Fruit fly (Drosophila melanogaster) whole organism, embryonic: ENCODE results near the gene CG4658.

Experiments
- Ada2b ChIP-seq: fragments of 200-800 bp; sonication (Bioruptor generic); IDR thresholded peaks from 2 replicates; pipeline ENCODE4 v1.3.6; 2022; ENCODE audit warnings: missing biosample characterization, missing genetic modification characterization
- CG10267 ChIP-seq: fragments of 200-800 bp; sonication (Bioruptor generic); optimal IDR thresholded peaks from 2 replicates; lab custom pipeline; 2018; ENCODE audit warnings: missing biosample characterization, mild to moderate bottlenecking, missing genetic modification characterization, moderate library complexity
- CG10979 ChIP-seq: fragments of 200-800 bp; sonication (Bioruptor generic); optimal IDR thresholded peaks from 2 replicates; lab custom pipeline; 2018; ENCODE audit warnings: missing biosample characterization, mild to moderate bottlenecking, missing genetic modification characterization, moderate library complexity
- CG11456 ChIP-seq: fragments of 200-800 bp; sonication (Bioruptor generic); IDR thresholded peaks from 3 replicates; pipeline ENCODE4 v1.3.6; 2022; ENCODE audit warnings: missing biosample characterization, missing genetic modification characterization
- CG11504 ChIP-seq: fragments of 200-800 bp; sonication (Bioruptor generic); optimal IDR thresholded peaks from 3 replicates; lab custom pipeline; 2019; ENCODE audit warnings: missing biosample characterization, mild to moderate bottlenecking, missing genetic modification characterization, moderate library complexity
- CG12659 ChIP-seq: fragments of 200-800 bp; sonication (Bioruptor generic); optimal IDR thresholded peaks from 3 replicates; lab custom pipeline; 2017; ENCODE audit warnings: mild to moderate bottlenecking, missing biosample characterization, missing genetic modification reagents, missing genetic modification characterization
- CG12942 ChIP-seq: fragments of 200-800 bp; sonication (Bioruptor generic); optimal IDR thresholded peaks from 3 replicates; lab custom pipeline; 2016; ENCODE audit warnings: missing biosample characterization, missing genetic modification characterization
- CG13287 ChIP-seq: fragments of 200-800 bp; sonication (Bioruptor generic); IDR thresholded peaks from 2 replicates; pipeline ENCODE4 v1.3.6; 2022; ENCODE audit warnings: missing biosample characterization, missing genetic modification characterization; ENCODE audit not compliant: partially characterized antibody
- CG2116 ChIP-seq: fragments of 200-800 bp; sonication (Bioruptor generic); optimal IDR thresholded peaks from 3 replicates; lab custom pipeline; 2018; ENCODE audit warnings: missing biosample characterization, mild to moderate bottlenecking, missing genetic modification characterization
- CG2202 ChIP-seq: fragments of 200-800 bp; sonication (Bioruptor generic); optimal IDR thresholded peaks from 2 replicates; lab custom pipeline; 2018; ENCODE audit warnings: missing biosample characterization, mild to moderate bottlenecking, missing genetic modification characterization
- CG3065 ChIP-seq: fragments of 200-800 bp; sonication (Bioruptor generic); optimal IDR thresholded peaks from 2 replicates; lab custom pipeline; 2016; ENCODE audit warnings: missing biosample characterization, missing genetic modification characterization
- CG3163 ChIP-seq: fragments of 200-800 bp; sonication (Bioruptor generic); optimal IDR thresholded peaks from 3 replicates; lab custom pipeline; 2016; ENCODE audit warnings: missing biosample characterization, missing genetic modification characterization
- CG34422 ChIP-seq: fragments of 200-800 bp; sonication (Bioruptor generic); IDR thresholded peaks from 3 replicates; pipeline ENCODE4 v1.3.6; 2022; ENCODE audit warnings: missing biosample characterization, missing genetic modification characterization
- CG42726 ChIP-seq: fragments of 200-800 bp; sonication (Bioruptor generic); IDR thresholded peaks from 2 replicates; pipeline ENCODE4 v1.3.6; 2022; ENCODE audit warnings: missing biosample characterization, missing genetic modification characterization; ENCODE audit not compliant: partially characterized antibody
- CG4328 ChIP-seq: fragments of 200-800 bp; sonication (Bioruptor generic); optimal IDR thresholded peaks from 3 replicates; lab custom pipeline; 2017; ENCODE audit warnings: missing biosample characterization, missing genetic modification reagents, missing genetic modification characterization
- CG6791 ChIP-seq: fragments of 200-800 bp; sonication (Bioruptor generic); IDR thresholded peaks from 3 replicates; pipeline ENCODE4 v1.3.6; 2022; ENCODE audit warnings: missing biosample characterization, missing genetic modification characterization; ENCODE audit not compliant: partially characterized antibody
- CG7786 ChIP-seq: fragments of 200-800 bp; sonication (Bioruptor generic); optimal IDR thresholded peaks from 2 replicates; lab custom pipeline; 2016; ENCODE audit warnings: missing biosample characterization, missing genetic modification characterization
- CG7928 ChIP-seq: fragments of 200-800 bp; sonication (Bioruptor generic); optimal IDR thresholded peaks from 2 replicates; lab custom pipeline; 2017; ENCODE audit warnings: missing biosample characterization, mild to moderate bottlenecking, missing genetic modification characterization
- Dip2 ChIP-seq: fragments of 200-800 bp; sonication (Bioruptor generic); IDR thresholded peaks from 2 replicates; pipeline ENCODE4 v1.3.6; 2022; ENCODE audit warnings: missing biosample characterization, missing genetic modification characterization
- Ets97D ChIP-seq: fragments of 200-800 bp; sonication (Bioruptor generic); optimal IDR thresholded peaks from 3 replicates; lab custom pipeline; 2016; ENCODE audit warnings: missing biosample characterization, missing genetic modification characterization
- Fer1 ChIP-seq: fragments of 200-800 bp; sonication (Bioruptor generic); optimal IDR thresholded peaks from 2 replicates; lab custom pipeline; 2017; ENCODE audit warnings: missing biosample characterization, mild to moderate bottlenecking, missing genetic modification characterization
- HmgZ ChIP-seq: fragments of 200-800 bp; sonication (Bioruptor generic); optimal IDR thresholded peaks from 2 replicates; lab custom pipeline; 2018; ENCODE audit warnings: missing biosample characterization, mild to moderate bottlenecking, missing genetic modification characterization
- Hr51 ChIP-seq, 2 experiments: fragments of 200-800 bp; sonication (Bioruptor generic); optimal IDR thresholded peaks; 2 replicates in 1 of 2; 3 replicates in 1 of 2; lab custom pipeline; 2016 to 2018; ENCODE audit warnings: missing biosample characterization in 2 of 2, missing genetic modification characterization in 2 of 2, mild to moderate bottlenecking in 1 of 2, moderate library complexity in 1 of 2
- Lpt ChIP-seq: fragments of >200 bp; optimal IDR thresholded peaks from 2 replicates; lab custom pipeline; 2018; ENCODE audit warnings: missing biosample characterization, missing genetic modification characterization
- MBD-R2 ChIP-seq: fragments of 200-800 bp; sonication (Bioruptor generic); IDR thresholded peaks from 2 replicates; pipeline ENCODE4 v1.3.6; 2022; ENCODE audit warnings: missing biosample characterization, missing genetic modification characterization
- Meics ChIP-seq: fragments of 200-800 bp; sonication (Bioruptor generic); optimal IDR thresholded peaks from 2 replicates; lab custom pipeline; 2017; ENCODE audit warnings: missing biosample characterization, mild to moderate bottlenecking, missing genetic modification characterization
- NC2β ChIP-seq: fragments of 200-800 bp; sonication (Bioruptor generic); optimal IDR thresholded peaks from 2 replicates; lab custom pipeline; 2016; ENCODE audit warnings: missing biosample characterization, missing genetic modification characterization
- NFAT ChIP-seq: fragments of 200-800 bp; sonication (Bioruptor generic); IDR thresholded peaks from 2 replicates; pipeline ENCODE4 v1.3.6; 2022; ENCODE audit warnings: missing biosample characterization, missing genetic modification characterization
- Pdp1 ChIP-seq, 2 experiments: fragments of 200-800 bp; sonication (Bioruptor generic); optimal IDR thresholded peaks; 3 replicates each; lab custom pipeline; 2016; ENCODE audit warnings: missing biosample characterization in 2 of 2, missing genetic modification characterization in 2 of 2, mild to moderate bottlenecking in 1 of 2, moderate library complexity in 1 of 2
- Rfx ChIP-seq: fragments of 200-800 bp; sonication (Bioruptor generic); IDR thresholded peaks from 2 replicates; pipeline ENCODE4 v1.3.6; 2022; ENCODE audit warnings: missing biosample characterization, missing genetic modification characterization
- Sin3A ChIP-seq: fragments of >200 bp; optimal IDR thresholded peaks from 2 replicates; lab custom pipeline; 2018
- Sox100B ChIP-seq: fragments of 200-800 bp; sonication (Bioruptor generic); optimal IDR thresholded peaks from 3 replicates; lab custom pipeline; 2018; ENCODE audit warnings: missing biosample characterization, mild to moderate bottlenecking, missing genetic modification characterization
- Xrp1 ChIP-seq: fragments of 200-800 bp; sonication (Bioruptor generic); IDR thresholded peaks from 2 replicates; pipeline ENCODE4 v1.3.6; 2022; ENCODE audit warnings: missing biosample characterization, missing genetic modification characterization
- YL-1 ChIP-seq: fragments of 200-800 bp; sonication (Bioruptor generic); optimal IDR thresholded peaks from 3 replicates; lab custom pipeline; 2017; ENCODE audit warnings: missing biosample characterization, mild to moderate bottlenecking, missing genetic modification characterization
- ase ChIP-seq: fragments of 200-800 bp; sonication (Bioruptor generic); IDR thresholded peaks from 3 replicates; pipeline ENCODE4 v1.3.6; 2022; ENCODE audit warnings: missing biosample characterization, missing genetic modification characterization
- cas ChIP-seq: fragments of 200-800 bp; sonication (Bioruptor generic); IDR thresholded peaks from 2 replicates; pipeline ENCODE4 v1.3.6; 2022; ENCODE audit warnings: missing biosample characterization, missing genetic modification characterization
- crp ChIP-seq, 2 experiments: fragments of 200-800 bp; sonication (Bioruptor generic); optimal IDR thresholded peaks; 2 replicates in 1 of 2; 3 replicates in 1 of 2; lab custom pipeline; 2017; ENCODE audit warnings: missing biosample characterization in 2 of 2, missing genetic modification characterization in 2 of 2, mild to moderate bottlenecking in 1 of 2, moderate library complexity in 1 of 2
- dmrt11E ChIP-seq: fragments of 200-800 bp; sonication (Bioruptor generic); optimal IDR thresholded peaks from 3 replicates; lab custom pipeline; 2018; ENCODE audit warnings: missing biosample characterization, mild to moderate bottlenecking, missing genetic modification characterization, moderate library complexity
- ems ChIP-seq: fragments of 200-800 bp; sonication (Bioruptor generic); optimal IDR thresholded peaks from 3 replicates; lab custom pipeline; 2016; ENCODE audit warnings: missing biosample characterization, missing genetic modification characterization
- lilli ChIP-seq: fragments of 200-800 bp; sonication (Bioruptor generic); optimal IDR thresholded peaks from 3 replicates; lab custom pipeline; 2016; ENCODE audit warnings: missing biosample characterization, missing genetic modification characterization
- pho ChIP-seq: fragments of 200-800 bp; sonication (Bioruptor generic); optimal IDR thresholded peaks from 2 replicates; lab custom pipeline; 2016; ENCODE audit warnings: missing biosample characterization, missing genetic modification characterization
- pzg ChIP-seq: fragments of 200-800 bp; sonication (Bioruptor generic); optimal IDR thresholded peaks from 3 replicates; lab custom pipeline; 2018; ENCODE audit warnings: missing biosample characterization, mild to moderate bottlenecking, missing genetic modification characterization, moderate library complexity
- ranshi ChIP-seq: fragments of 200-800 bp; sonication (Bioruptor generic); IDR thresholded peaks from 2 replicates; pipeline ENCODE4 v1.3.6; 2022; ENCODE audit warnings: missing biosample characterization, missing genetic modification characterization
- sisA ChIP-seq: fragments of 200-800 bp; sonication (Bioruptor generic); IDR thresholded peaks from 2 replicates; pipeline ENCODE4 v1.3.6; 2022; ENCODE audit warnings: missing biosample characterization, missing genetic modification characterization
- sob ChIP-seq: fragments of 200-800 bp; sonication (Bioruptor generic); IDR thresholded peaks from 2 replicates; pipeline ENCODE4 v1.3.6; 2022; ENCODE audit warnings: missing biosample characterization, missing genetic modification characterization
- stwl ChIP-seq: fragments of 200-800 bp; sonication (Bioruptor generic); optimal IDR thresholded peaks from 3 replicates; lab custom pipeline; 2018; ENCODE audit warnings: missing biosample characterization, mild to moderate bottlenecking, missing genetic modification characterization, moderate library complexity
- ttk ChIP-seq: fragments of 200-800 bp; sonication (Bioruptor generic); IDR thresholded peaks from 2 replicates; pipeline ENCODE4 v2.1.2; 2022; ENCODE audit warnings: missing biosample characterization, missing genetic modification characterization
- vvl ChIP-seq: fragments of 200-800 bp; sonication (Bioruptor generic); IDR thresholded peaks from 2 replicates; pipeline ENCODE4 v1.3.6; 2022; ENCODE audit warnings: missing biosample characterization, missing genetic modification characterization
- zen2 ChIP-seq: fragments of 200-800 bp; sonication (Bioruptor generic); IDR thresholded peaks from 3 replicates; pipeline ENCODE4 v1.3.6; 2022; ENCODE audit warnings: missing biosample characterization, missing genetic modification characterization; ENCODE audit not compliant: partially characterized antibody
- zfh1 ChIP-seq: fragments of 200-800 bp; sonication (Bioruptor generic); IDR thresholded peaks from 3 replicates; pipeline ENCODE4 v1.3.6; 2022; ENCODE audit warnings: missing biosample characterization, missing genetic modification characterization

Gene CG4658

dm6 chr2L:9937908-9938307, 19.0 kb upstream of the CG4658 start, which contains the start of gene Arglu1 (continued):
- peak; percentile 88 for TF ChIP-seq MBD-R2 (GFP tag; lab: Robert Waterston, UW)
- no peak for TF ChIP-seq dmrt11E (tag; lab: Kevin White, UChicago)
- peak; percentile 18 for TF ChIP-seq Sin3A (lab: Kevin White, UChicago)
- TF ChIP-seq CG11504 (tag; lab: Kevin White, UChicago), result no peak
- TF ChIP-seq Meics (GFP tag; lab: Kevin White, UChicago), result peak; percentile 13
- peak; percentile 28 for TF ChIP-seq ems (GFP tag; lab: Kevin White, UChicago)
- TF ChIP-seq lilli (GFP tag; lab: Kevin White, UChicago), result peak; percentile 3
- peak; percentile 63; the same call in 1 of the 3 replicates for TF ChIP-seq CG11456 (GFP tag; lab: Robert Waterston, UW)
- TF ChIP-seq stwl, result peak; percentile 52
- TF ChIP-seq Ets97D (GFP tag; lab: Kevin White, UChicago), result peak; percentile 37
- peak; percentile 86 for TF ChIP-seq CG10267 (tag; lab: Kevin White, UChicago)
- peak; percentile 57; the same call in 1 of the 2 replicates for TF ChIP-seq sob (GFP tag; lab: Robert Waterston, UW)
- TF ChIP-seq pzg, result peak; percentile 60
- peak; percentile 61 for TF ChIP-seq Rfx (GFP tag; lab: Robert Waterston, UW)
- TF ChIP-seq CG13287 (GFP tag; lab: Robert Waterston, UW), result peak; percentile 36; the same call in 1 of the 2 replicates
- TF ChIP-seq Xrp1 (GFP tag; lab: Robert Waterston, UW), result 0 out of 2 replicates have a peak, but pooled peaks have one; percentile 15
- peak in 1 of 2 experiments; percentile 6 for TF ChIP-seq Hr51 (GFP tag; optimal IDR thresholded peaks at IDR 0.05; lab: Kevin White, UChicago)
- TF ChIP-seq ranshi, result no peak
- no peak for TF ChIP-seq Ada2b (GFP tag; lab: Robert Waterston, UW)
- peak; percentile 38 for TF ChIP-seq HmgZ
- TF ChIP-seq pho (GFP tag; lab: Kevin White, UChicago), result peak; percentile 15
- TF ChIP-seq crp (GFP tag; optimal IDR thresholded peaks at IDR 0.05; lab: Kevin White, UChicago), result peak in 1 of 2 experiments; percentile 41
- TF ChIP-seq CG2202, result no peak
- no peak for TF ChIP-seq Fer1
- TF ChIP-seq CG2116 (GFP tag; lab: Kevin White, UChicago), result peak; percentile 0
- TF ChIP-seq Pdp1 (GFP tag; optimal IDR thresholded peaks at IDR 0.05; lab: Kevin White, UChicago), result peak in 1 of 2 experiments; percentile 81
- TF ChIP-seq zen2, result 0 out of 3 replicates have a peak, but pooled peaks have one; percentile 23
- TF ChIP-seq sisA (GFP tag; lab: Robert Waterston, UW), result no peak
- no peak for TF ChIP-seq ttk (GFP tag; lab: Robert Waterston, UW)
- TF ChIP-seq zfh1, result no peak
- no peak for TF ChIP-seq CG42726 (GFP tag; lab: Robert Waterston, UW)
- TF ChIP-seq vvl (GFP tag; lab: Robert Waterston, UW), result 0 out of 2 replicates have a peak, but pooled peaks have one; percentile 35
- TF ChIP-seq YL-1 (GFP tag; lab: Kevin White, UChicago), result peak; percentile 55
- no peak for TF ChIP-seq CG3065
- no peak for TF ChIP-seq Lpt (GFP tag; lab: Kevin White, UChicago)
- no peak for TF ChIP-seq CG12659 (GFP tag; lab: Kevin White, UChicago)
- TF ChIP-seq CG3163, result peak; percentile 14
- TF ChIP-seq CG7786 (GFP tag; lab: Kevin White, UChicago), result peak; percentile 33

- TF ChIP-seq Xrp1 (GFP tag; lab: Robert Waterston, UW) (peak; percentile 31; the same call in 1 of the 2 replicates), CG7928 (GFP tag; lab: Kevin White, UChicago) (no peak), CG12942 (peak; percentile 50), CG6791 (GFP tag; lab: Robert Waterston, UW) (peak; percentile 65; the same call in 1 of the 3 replicates), NC2β (GFP tag; lab: Kevin White, UChicago) (peak; percentile 22), Dip2 (GFP tag; lab: Robert Waterston, UW) (no peak), CG2116 (GFP tag; lab: Kevin White, UChicago) (peak; percentile 29), cas (peak; percentile 54; the same call in 1 of the 2 replicates), pho (GFP tag; lab: Kevin White, UChicago) (peak; percentile 38), CG10979 (peak; percentile 6), ase (no peak), CG4328 (GFP tag; lab: Kevin White, UChicago) (no peak), CG34422 (peak; percentile 85; the same call in 2 of the 3 replicates), Meics (GFP tag; lab: Kevin White, UChicago) (peak; percentile 39), Sox100B (GFP tag; lab: Kevin White, UChicago) (no peak), NFAT (GFP tag; lab: Robert Waterston, UW) (peak; percentile 76)
Observed at dm6 chr2L:9938631-9939256, 18.2 kb upstream of the CG4658 start, which contains the start of the genes Datp and CG4619. Datp (minus strand) TSS chr2L:9938790. CG4619 (plus strand) TSS chr2L:9938863.
